Fruit fly (Drosophila melanogaster): ENCODE results near the gene CG43391.

DNA sequence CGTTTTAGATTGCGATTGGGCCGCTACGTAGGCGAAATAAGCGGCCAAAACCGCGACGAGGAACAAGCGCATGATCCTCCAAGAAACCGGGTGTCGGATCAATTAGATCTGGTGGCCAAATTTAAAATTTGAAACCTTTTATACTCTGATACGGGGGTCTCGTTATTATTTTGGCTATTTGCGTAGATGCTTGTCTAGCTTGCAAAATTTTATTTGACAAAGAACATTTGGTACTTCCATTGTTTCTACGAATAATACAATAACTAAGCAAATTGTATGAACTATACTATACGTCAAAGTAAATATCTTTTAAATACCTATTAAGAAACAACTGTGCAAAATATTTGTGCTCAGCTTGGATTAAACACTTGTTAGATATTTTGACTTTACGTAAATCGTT, 39.2 kb upstream of the CG43391 start, which contains the start of gene Muc68Ca:
- TF ChIP-seq CG33017 (tag; optimal IDR thresholded peaks at IDR 0.05) (no peak), ovo (GFP tag; optimal IDR thresholded peaks at IDR 0.05) (no peak), Crg-1 (GFP tag; optimal IDR thresholded peaks at IDR 0.05) (no peak), CG7101 (tag; optimal IDR thresholded peaks at IDR 0.05) (no peak), toe (GFP tag; optimal IDR thresholded peaks at IDR 0.05) (no peak)

Measured in whole organism, adult.